Fruit fly (Drosophila melanogaster) whole organism, adult: ENCODE data around the gene hth.

Experiments
- CG1620 ChIP-seq: fragments of 200-800 bp; sonication (Bioruptor generic); optimal IDR thresholded peaks from 2 replicates; lab custom pipeline; 2016; ENCODE audit warnings: missing biosample characterization, missing genetic modification characterization
- CG5204 ChIP-seq: fragments of 200-800 bp; sonication (Bioruptor generic); optimal IDR thresholded peaks from 2 replicates; lab custom pipeline; 2016; ENCODE audit warnings: missing biosample characterization, missing genetic modification characterization
- Clk ChIP-seq: fragments of 200-800 bp; sonication (Bioruptor generic); optimal IDR thresholded peaks from 2 replicates; lab custom pipeline; 2017; ENCODE audit warnings: missing biosample characterization, missing genetic modification characterization
- Mnt ChIP-seq: fragments of 200-800 bp; sonication (Bioruptor generic); optimal IDR thresholded peaks from 2 replicates; lab custom pipeline; 2016; ENCODE audit warnings: missing biosample characterization, mild to moderate bottlenecking, missing genetic modification characterization
- kay ChIP-seq: fragments of 200-800 bp; sonication (Bioruptor generic); peaks from one replicate; lab custom pipeline; 2016; ENCODE audit warnings: missing biosample characterization, missing genetic modification characterization, borderline replicate concordance

DNA sequence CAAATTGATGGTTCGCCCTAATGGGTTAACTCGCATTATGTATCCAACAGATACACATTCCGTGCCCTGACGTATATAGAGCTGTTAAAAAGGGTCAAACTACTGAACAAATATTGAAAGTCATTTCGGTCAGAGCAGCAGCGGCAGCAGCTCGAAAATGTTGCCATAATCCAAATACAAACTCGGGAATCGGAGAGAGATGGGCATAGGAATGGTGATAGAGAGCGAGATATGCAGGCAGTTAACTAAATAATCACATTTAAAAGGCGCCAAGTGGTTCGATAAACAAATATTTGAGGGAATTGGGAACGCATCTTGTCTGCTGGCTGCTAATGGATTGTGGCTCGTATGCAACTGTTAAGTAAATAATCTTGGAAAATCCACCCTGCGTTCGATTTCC is 40.4 kb downstream of the hth start:
- no peak for TF ChIP-seq Clk (GFP tag; lab: Kevin White, UChicago)
- TF ChIP-seq kay (GFP tag; lab: Kevin White, UChicago): no peak
- no peak for TF ChIP-seq CG1620 (GFP tag; lab: Kevin White, UChicago)
- no peak for TF ChIP-seq CG5204 (GFP tag; lab: Kevin White, UChicago)
- no peak for TF ChIP-seq Mnt
